Worm (Caenorhabditis elegans) whole organism, L1 larva: Measurements from ENCODE around the gene ugt-60.

Experiments
- ceh-8 ChIP-seq: fragments of 200-800 bp; sonication (Bioruptor generic); optimal IDR thresholded peaks from 2 replicates; lab custom pipeline; 2018; ENCODE audit warnings: mild to moderate bottlenecking, missing genetic modification characterization, moderate library complexity, missing compliant biosample characterization
- fkh-10 ChIP-seq: sonication (generic microtip); optimal IDR thresholded peaks from 2 replicates; lab custom pipeline; 2017; ENCODE audit warnings: missing biosample characterization, missing genetic modification reagents, missing genetic modification characterization
- lin-14 ChIP-seq: fragments of 200-800 bp; sonication (Bioruptor generic); optimal IDR thresholded peaks from 2 replicates; lab custom pipeline; 2018; ENCODE audit warnings: mild to moderate bottlenecking, missing genetic modification characterization, moderate library complexity, missing compliant biosample characterization
- lir-3 ChIP-seq: sonication (generic microtip); optimal IDR thresholded peaks from 2 replicates; lab custom pipeline; 2016; ENCODE audit warnings: mild to moderate bottlenecking, missing genetic modification characterization, moderate library complexity, missing compliant biosample characterization; ENCODE audit not compliant: poor library complexity
- nhr-12 ChIP-seq: sonication (generic microtip); optimal IDR thresholded peaks from 2 replicates; lab custom pipeline; 2017; ENCODE audit warnings: missing biosample characterization, missing genetic modification characterization
- nhr-28 ChIP-seq: fragments of 150-350 bp; optimal IDR thresholded peaks from 2 replicates; lab custom pipeline; 2014; ENCODE audit warnings: missing biosample characterization, missing genetic modification characterization
- unc-130 ChIP-seq: fragments of 150-350 bp; optimal IDR thresholded peaks from 2 replicates; lab custom pipeline; 2017; ENCODE audit warnings: missing biosample characterization, missing genetic modification characterization, inconsistent platforms

DNA sequence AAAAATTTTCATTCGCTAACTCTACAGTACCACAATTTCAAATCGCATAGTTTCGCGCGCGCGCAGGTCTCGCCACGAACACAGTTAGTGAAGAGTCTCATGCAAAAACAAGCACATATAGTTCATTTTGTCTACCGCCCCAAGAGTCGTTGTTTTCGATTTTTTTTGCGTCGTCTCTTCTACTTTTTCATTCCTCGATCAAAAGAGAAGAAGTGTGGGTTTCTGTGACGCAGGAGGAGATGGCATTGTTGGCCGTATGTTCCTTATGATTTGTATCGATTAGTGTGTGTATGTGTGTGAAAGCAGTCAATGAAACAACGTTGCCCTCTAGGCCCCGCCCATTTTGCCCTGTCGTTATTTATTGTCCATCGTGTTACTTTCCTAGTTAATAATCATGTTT is 19.0 kb upstream of the ugt-60 start:
- no peak for TF ChIP-seq unc-130
- no peak for TF ChIP-seq ceh-8
- no peak for TF ChIP-seq nhr-28 (tag; lab: Kevin White, UChicago)
- TF ChIP-seq lin-14: no peak
- no peak for TF ChIP-seq fkh-10 (GFP tag; lab: Kevin White, UChicago)
- no peak for TF ChIP-seq nhr-12 (tag; lab: Kevin White, UChicago)
- no peak for TF ChIP-seq lir-3 (tag; lab: Kevin White, UChicago)
